Fruit fly (Drosophila melanogaster) whole organism, wandering third instar larva: ENCODE data around the gene Faf2.

ENCODE experiments used
- CG32264 ChIP-seq: fragments of 200-800 bp; sonication (Bioruptor generic); optimal IDR thresholded peaks from 2 replicates; lab custom pipeline; 2016; ENCODE audit warnings: missing biosample characterization, missing genetic modification characterization
- CG9705 ChIP-seq: fragments of 200-800 bp; sonication (Bioruptor generic); optimal IDR thresholded peaks from 2 replicates; lab custom pipeline; 2018; ENCODE audit warnings: missing biosample characterization, mild to moderate bottlenecking, missing genetic modification characterization
- GATAd ChIP-seq: sonication (Bioruptor generic); optimal IDR thresholded peaks from 2 replicates; lab custom pipeline; 2016; ENCODE audit warnings: missing biosample characterization, missing genetic modification characterization
- Hr78 ChIP-seq: fragments of >200 bp; optimal IDR thresholded peaks from 2 replicates; lab custom pipeline; 2017; ENCODE audit warnings: missing biosample characterization, missing genetic modification characterization
- Hr83 ChIP-seq: fragments of 200-300 bp; sonication (Bioruptor generic); optimal IDR thresholded peaks from 2 replicates; lab custom pipeline; 2016; ENCODE audit warnings: missing biosample characterization, mild to moderate bottlenecking, missing genetic modification characterization, moderate library complexity; ENCODE audit not compliant: poor library complexity, severe bottlenecking
- Myc ChIP-seq: fragments of >200 bp; optimal IDR thresholded peaks from 2 replicates; lab custom pipeline; 2017
- Sp1 ChIP-seq: fragments of 200-800 bp; sonication (Bioruptor generic); optimal IDR thresholded peaks from 3 replicates; lab custom pipeline; 2019; ENCODE audit warnings: missing biosample characterization, mild to moderate bottlenecking, missing genetic modification characterization, moderate library complexity
- br ChIP-seq: fragments of 200-800 bp; sonication (Bioruptor generic); optimal IDR thresholded peaks from 2 replicates; lab custom pipeline; 2016; ENCODE audit warnings: missing biosample characterization, missing genetic modification characterization
- lola ChIP-seq: fragments of >200 bp; optimal IDR thresholded peaks from 2 replicates; lab custom pipeline; 2017; ENCODE audit warnings: missing biosample characterization, missing genetic modification characterization
- psq ChIP-seq: fragments of 200-800 bp; sonication (Bioruptor generic); optimal IDR thresholded peaks from 3 replicates; lab custom pipeline; 2017; ENCODE audit warnings: missing biosample characterization, mild to moderate bottlenecking, missing genetic modification characterization, moderate library complexity
- sage ChIP-seq: fragments of 200-800 bp; sonication (Bioruptor generic); optimal IDR thresholded peaks from 2 replicates; lab custom pipeline; 2016; ENCODE audit warnings: missing biosample characterization, mild to moderate bottlenecking, missing genetic modification characterization
- sv ChIP-seq: fragments of 200-800 bp; sonication (Bioruptor generic); optimal IDR thresholded peaks from 3 replicates; lab custom pipeline; 2016; ENCODE audit warnings: missing biosample characterization, missing genetic modification characterization
- tai ChIP-seq: sonication (Bioruptor generic); optimal IDR thresholded peaks from 2 replicates; lab custom pipeline; 2016; ENCODE audit warnings: missing biosample characterization, missing genetic modification characterization
- usp ChIP-seq: fragments of >200 bp; optimal IDR thresholded peaks from 2 replicates; lab custom pipeline; 2017; ENCODE audit warnings: missing biosample characterization, missing genetic modification characterization

- TF ChIP-seq sv (no peak), CG9705 (GFP tag; lab: Kevin White, UChicago) (no peak), sage (GFP tag; lab: Kevin White, UChicago) (no peak), GATAd (no peak), Hr83 (GFP tag; lab: Kevin White, UChicago) (no peak), CG32264 (GFP tag; lab: Kevin White, UChicago) (no peak), psq (GFP tag; lab: Kevin White, UChicago) (no peak), usp (no peak), Hr78 (GFP tag; lab: Kevin White, UChicago) (no peak), Myc (lab: Kevin White, UChicago) (no peak), tai (GFP tag; lab: Kevin White, UChicago) (no peak), br (no peak), Sp1 (GFP tag; lab: Kevin White, UChicago) (no peak), lola (no peak)
Observed at dm6 chr2L:18752823-18753222, 44.3 kb upstream of the Faf2 start.
